Fruit fly (Drosophila melanogaster): ENCODE data around the gene Yp2.

The Yp2 gene

dm6 chrX:10009794-10010614 is 42.4 kb downstream of the Yp2 start, which contains the start of gene Dna2 (continued):
- TF ChIP-seq Drgx (GFP tag; IDR thresholded peaks at IDR 0.05) = no peak
- no peak for TF ChIP-seq CG14860 (GFP tag; IDR thresholded peaks at IDR 0.05; ENCODE audit: partially characterized antibody)
- TF ChIP-seq jing (GFP tag; optimal IDR thresholded peaks at IDR 0.05) = no peak
- TF ChIP-seq zfh1 (GFP tag; IDR thresholded peaks at IDR 0.05) = 0 out of 3 replicates have a peak, but pooled peaks have one; percentile 32
- TF ChIP-seq Atf3 (GFP tag; optimal IDR thresholded peaks at IDR 0.05) = no peak
- TF ChIP-seq CG15479 (GFP tag; optimal IDR thresholded peaks at IDR 0.05) = no peak
- TF ChIP-seq Dip3 (GFP tag; optimal IDR thresholded peaks at IDR 0.05) = no peak
- no peak for TF ChIP-seq org-1 (GFP tag; optimal IDR thresholded peaks at IDR 0.05)
- no peak for TF ChIP-seq CG18619 (GFP tag; optimal IDR thresholded peaks at IDR 0.05)
- no peak for TF ChIP-seq CG18262 (tag; optimal IDR thresholded peaks at IDR 0.05)
- TF ChIP-seq Ets97D (GFP tag; optimal IDR thresholded peaks at IDR 0.05) = peak; percentile 0
- TF ChIP-seq grau (tag; optimal IDR thresholded peaks at IDR 0.05) = peak; percentile 25
- no peak for TF ChIP-seq bsh (GFP tag; optimal IDR thresholded peaks at IDR 0.05)
- TF ChIP-seq Xbp1 (GFP tag; optimal IDR thresholded peaks at IDR 0.05) = peak; percentile 46
- no peak for TF ChIP-seq ab (GFP tag; optimal IDR thresholded peaks at IDR 0.05)
- TF ChIP-seq Fer3 (tag; optimal IDR thresholded peaks at IDR 0.05) = no peak
- TF ChIP-seq dm (GFP tag; optimal IDR thresholded peaks at IDR 0.05) = no peak
- TF ChIP-seq CTCF (GFP tag; optimal IDR thresholded peaks at IDR 0.05) = peak; percentile 95
- TF ChIP-seq ase (GFP tag; IDR thresholded peaks at IDR 0.05) = no peak
- TF ChIP-seq trem (tag; optimal IDR thresholded peaks at IDR 0.05) = peak; percentile 21
- TF ChIP-seq Usf (GFP tag; optimal IDR thresholded peaks at IDR 0.05) = no peak
- TF ChIP-seq hbn (GFP tag; IDR thresholded peaks at IDR 0.05; ENCODE audit: partially characterized antibody) = no peak
- TF ChIP-seq croc (GFP tag; conservative IDR thresholded peaks at IDR 0.05) = peak; percentile 14; the same call in 1 of the 3 replicates
- TF ChIP-seq NfI (GFP tag; optimal IDR thresholded peaks at IDR 0.05) = peak; percentile 1
- TF ChIP-seq CG31224 (GFP tag; IDR thresholded peaks at IDR 0.05) = no peak
- TF ChIP-seq knrl (GFP tag; IDR thresholded peaks at IDR 0.05; ENCODE audit: partially characterized antibody) = peak; percentile 34; the same call in 1 of the 3 replicates
- TF ChIP-seq MBD-R2 (GFP tag; IDR thresholded peaks at IDR 0.05) = peak; percentile 17; the same call in 1 of the 2 replicates
- peak; percentile 41 for TF ChIP-seq CG2116 (GFP tag; optimal IDR thresholded peaks at IDR 0.05)
- no peak; the same call in 1 of the 2 replicates for TF ChIP-seq CG6689 (GFP tag; IDR thresholded peaks at IDR 0.05)
- TF ChIP-seq Meics (GFP tag; optimal IDR thresholded peaks at IDR 0.05) = no peak
- TF ChIP-seq CG17328 (GFP tag; IDR thresholded peaks at IDR 0.05) = no peak
- no peak for TF ChIP-seq hb (GFP tag; IDR thresholded peaks at IDR 0.05; ENCODE audit: partially characterized antibody)
- TF ChIP-seq CG2875 (GFP tag; optimal IDR thresholded peaks at IDR 0.05) = no peak
- no peak for TF ChIP-seq CG2202 (tag; optimal IDR thresholded peaks at IDR 0.05)
- TF ChIP-seq Hsf (GFP tag; optimal IDR thresholded peaks at IDR 0.05) = peak; percentile 1
- no peak for TF ChIP-seq tx (GFP tag; optimal IDR thresholded peaks at IDR 0.05)
- TF ChIP-seq dpn (GFP tag; optimal IDR thresholded peaks at IDR 0.05) = peak in 1 of 2 experiments; percentile 13
- peak; percentile 36 for TF ChIP-seq phol (tag; optimal IDR thresholded peaks at IDR 0.05)
- no peak for TF ChIP-seq CG2199 (GFP tag; IDR thresholded peaks at IDR 0.05)
- no peak for TF ChIP-seq fd64A (GFP tag; optimal IDR thresholded peaks at IDR 0.05)
- TF ChIP-seq CG31388 (GFP tag; optimal IDR thresholded peaks at IDR 0.05) = no peak
- TF ChIP-seq Hr3 (GFP tag; optimal IDR thresholded peaks at IDR 0.05) = peak; percentile 23
- TF ChIP-seq NK7.1 (GFP tag; optimal IDR thresholded peaks at IDR 0.05) = no peak
- TF ChIP-seq CG8765 (GFP tag; IDR thresholded peaks at IDR 0.05) = no peak
- TF ChIP-seq Sry-β (GFP tag; optimal IDR thresholded peaks at IDR 0.05) = peak; percentile 66
- TF ChIP-seq CG42726 (GFP tag; IDR thresholded peaks at IDR 0.05; ENCODE audit: partially characterized antibody) = no peak
- peak; percentile 34 for TF ChIP-seq CoRest (tag; optimal IDR thresholded peaks at IDR 0.05)
- TF ChIP-seq Ptx1 (GFP tag; IDR thresholded peaks at IDR 0.05) = peak; percentile 58
- TF ChIP-seq E2f1 (GFP tag; IDR thresholded peaks at IDR 0.05) = no peak; the same call in 1 of the 2 replicates
- TF ChIP-seq ind (GFP tag; optimal IDR thresholded peaks at IDR 0.05) = peak; percentile 15
